Fruit fly (Drosophila melanogaster) whole organism, wandering third instar larva: ENCODE measurements around the gene CG2157.

ENCODE experiments used
- Abd-B ChIP-seq: fragments of >200 bp; optimal IDR thresholded peaks from 2 replicates; lab custom pipeline; 2017; ENCODE audit warnings: missing biosample characterization, missing genetic modification characterization
- CG32264 ChIP-seq: fragments of 200-800 bp; sonication (Bioruptor generic); optimal IDR thresholded peaks from 2 replicates; lab custom pipeline; 2016; ENCODE audit warnings: missing biosample characterization, missing genetic modification characterization
- CG9705 ChIP-seq: fragments of 200-800 bp; sonication (Bioruptor generic); optimal IDR thresholded peaks from 2 replicates; lab custom pipeline; 2018; ENCODE audit warnings: missing biosample characterization, mild to moderate bottlenecking, missing genetic modification characterization
- CrebA ChIP-seq: fragments of 200-800 bp; sonication (Bioruptor generic); optimal IDR thresholded peaks from 2 replicates; lab custom pipeline; 2016; ENCODE audit warnings: missing biosample characterization, mild to moderate bottlenecking, missing genetic modification characterization, borderline replicate concordance
- Dfd ChIP-seq: fragments of >200 bp; optimal IDR thresholded peaks from 2 replicates; lab custom pipeline; 2017; ENCODE audit warnings: missing biosample characterization, missing genetic modification characterization
- Dif ChIP-seq: fragments of 200-275, 200-300 bp; sonication (Bioruptor generic); optimal IDR thresholded peaks from 2 replicates; lab custom pipeline; 2018; ENCODE audit warnings: missing biosample characterization, missing genetic modification characterization; ENCODE audit not compliant: partially characterized antibody
- GATAd ChIP-seq: sonication (Bioruptor generic); optimal IDR thresholded peaks from 2 replicates; lab custom pipeline; 2016; ENCODE audit warnings: missing biosample characterization, missing genetic modification characterization
- HLH106 ChIP-seq: fragments of 200-800 bp; optimal IDR thresholded peaks from 3 replicates; lab custom pipeline; 2019; ENCODE audit warnings: missing biosample characterization, mild to moderate bottlenecking, missing genetic modification characterization, moderate library complexity
- Hnf4 ChIP-seq: fragments of 200-800 bp; sonication (Bioruptor generic); optimal IDR thresholded peaks from 2 replicates; lab custom pipeline; 2016; ENCODE audit warnings: missing biosample characterization, mild to moderate bottlenecking, missing genetic modification characterization
- Hr78 ChIP-seq: fragments of >200 bp; optimal IDR thresholded peaks from 2 replicates; lab custom pipeline; 2017; ENCODE audit warnings: missing biosample characterization, missing genetic modification characterization
- Hr83 ChIP-seq: fragments of 200-300 bp; sonication (Bioruptor generic); optimal IDR thresholded peaks from 2 replicates; lab custom pipeline; 2016; ENCODE audit warnings: missing biosample characterization, mild to moderate bottlenecking, missing genetic modification characterization, moderate library complexity; ENCODE audit not compliant: poor library complexity, severe bottlenecking
- Jra ChIP-seq: sonication (Bioruptor generic); optimal IDR thresholded peaks from 2 replicates; lab custom pipeline; 2016; ENCODE audit warnings: missing biosample characterization, missing genetic modification characterization
- Mio ChIP-seq: sonication (Bioruptor generic); optimal IDR thresholded peaks from 2 replicates; lab custom pipeline; 2016; ENCODE audit warnings: missing biosample characterization, missing genetic modification characterization
- Myc ChIP-seq: fragments of >200 bp; optimal IDR thresholded peaks from 2 replicates; lab custom pipeline; 2017
- N ChIP-seq: fragments of >200 bp; optimal IDR thresholded peaks from 2 replicates; lab custom pipeline; 2018; ENCODE audit warnings: missing biosample characterization, missing external identifiers, missing genetic modification characterization
- OdsH ChIP-seq: fragments of 200-800 bp; sonication (Bioruptor generic); optimal IDR thresholded peaks from 2 replicates; lab custom pipeline; 2016; ENCODE audit warnings: missing biosample characterization, mild to moderate bottlenecking, missing genetic modification characterization
- Rel ChIP-seq, 2 experiments: fragments of 200-800 bp; sonication (Bioruptor generic) in 1 of 2; optimal IDR thresholded peaks; 2 replicates in 1 of 2; 3 replicates in 1 of 2; lab custom pipeline; 2016 to 2019; ENCODE audit warnings: mild to moderate bottlenecking in 2 of 2, missing biosample characterization in 2 of 2, missing genetic modification characterization in 2 of 2, moderate library complexity in 1 of 2
- Vsx2 ChIP-seq: fragments of 200-300, 225-300 bp; sonication (Bioruptor generic); optimal IDR thresholded peaks from 2 replicates; lab custom pipeline; 2018; ENCODE audit warnings: missing biosample characterization, missing genetic modification characterization; ENCODE audit not compliant: partially characterized antibody
- br ChIP-seq: fragments of 200-800 bp; sonication (Bioruptor generic); optimal IDR thresholded peaks from 2 replicates; lab custom pipeline; 2016; ENCODE audit warnings: missing biosample characterization, missing genetic modification characterization
- brk ChIP-seq: fragments of 200-800 bp; sonication (Bioruptor generic); optimal IDR thresholded peaks from 2 replicates; lab custom pipeline; 2016; ENCODE audit warnings: missing biosample characterization, mild to moderate bottlenecking, missing genetic modification characterization
- dl ChIP-seq, 2 experiments: fragments of 175-275, 200-275 bp in 1 of 2; fragments of 200-275 bp in 1 of 2; sonication (Bioruptor generic); optimal IDR thresholded peaks; lab custom pipeline; 2018; ENCODE audit warnings: mild to moderate bottlenecking in 2 of 2, missing biosample characterization in 2 of 2, missing genetic modification characterization in 2 of 2, moderate library complexity in 2 of 2; ENCODE audit not compliant: partially characterized antibody in 2 of 2, insufficient read depth in 1 of 2
- dmrt93B ChIP-seq: fragments of 200-800 bp; sonication (Bioruptor generic); optimal IDR thresholded peaks from 2 replicates; lab custom pipeline; 2018; ENCODE audit warnings: missing biosample characterization, mild to moderate bottlenecking, missing genetic modification characterization
- dsf ChIP-seq: sonication (Bioruptor generic); optimal IDR thresholded peaks from 2 replicates; lab custom pipeline; 2016; ENCODE audit warnings: missing biosample characterization, missing genetic modification characterization, borderline replicate concordance
- ey ChIP-seq: fragments of 200-800 bp; sonication (Bioruptor generic); optimal IDR thresholded peaks from 2 replicates; lab custom pipeline; 2016; ENCODE audit warnings: missing biosample characterization, missing genetic modification characterization
- foxo ChIP-seq, 2 experiments: fragments of 200-800 bp; sonication (Bioruptor generic); optimal IDR thresholded peaks; 2 replicates in 1 of 2; 3 replicates in 1 of 2; lab custom pipeline; 2016 to 2017; ENCODE audit warnings: missing biosample characterization in 2 of 2, missing genetic modification characterization in 2 of 2
- fru ChIP-seq: fragments of 200-800 bp; sonication (Bioruptor generic); optimal IDR thresholded peaks from 3 replicates; lab custom pipeline; 2016; ENCODE audit warnings: missing biosample characterization, mild to moderate bottlenecking, missing genetic modification characterization
- h ChIP-seq: fragments of 200-800 bp; sonication (Bioruptor generic); optimal IDR thresholded peaks from 3 replicates; lab custom pipeline; 2016; ENCODE audit warnings: missing biosample characterization, mild to moderate bottlenecking, missing genetic modification characterization
- jim ChIP-seq: fragments of 175-275, 200-325 bp; sonication (Bioruptor generic); optimal IDR thresholded peaks from 2 replicates; lab custom pipeline; 2016; ENCODE audit warnings: missing biosample characterization, mild to moderate bottlenecking, missing genetic modification characterization
- lola ChIP-seq: fragments of >200 bp; optimal IDR thresholded peaks from 2 replicates; lab custom pipeline; 2017; ENCODE audit warnings: missing biosample characterization, missing genetic modification characterization
- pan ChIP-seq: fragments of >200 bp; optimal IDR thresholded peaks from 2 replicates; lab custom pipeline; 2017
- psq ChIP-seq: fragments of 200-800 bp; sonication (Bioruptor generic); optimal IDR thresholded peaks from 3 replicates; lab custom pipeline; 2017; ENCODE audit warnings: missing biosample characterization, mild to moderate bottlenecking, missing genetic modification characterization, moderate library complexity
- rgr ChIP-seq: fragments of 200-800 bp; sonication (Bioruptor generic); optimal IDR thresholded peaks from 3 replicates; lab custom pipeline; 2016; ENCODE audit warnings: missing biosample characterization, mild to moderate bottlenecking, missing genetic modification characterization
- sage ChIP-seq: fragments of 200-800 bp; sonication (Bioruptor generic); optimal IDR thresholded peaks from 2 replicates; lab custom pipeline; 2016; ENCODE audit warnings: missing biosample characterization, mild to moderate bottlenecking, missing genetic modification characterization
- sv ChIP-seq: fragments of 200-800 bp; sonication (Bioruptor generic); optimal IDR thresholded peaks from 3 replicates; lab custom pipeline; 2016; ENCODE audit warnings: missing biosample characterization, missing genetic modification characterization
- tai ChIP-seq: sonication (Bioruptor generic); optimal IDR thresholded peaks from 2 replicates; lab custom pipeline; 2016; ENCODE audit warnings: missing biosample characterization, missing genetic modification characterization
- usp ChIP-seq: fragments of >200 bp; optimal IDR thresholded peaks from 2 replicates; lab custom pipeline; 2017; ENCODE audit warnings: missing biosample characterization, missing genetic modification characterization
- woc ChIP-seq: sonication (Bioruptor generic); optimal IDR thresholded peaks from 2 replicates; lab custom pipeline; 2016; ENCODE audit warnings: missing biosample characterization, mild to moderate bottlenecking, missing genetic modification characterization

Gene CG2157

dm6 chrX:10835631-10836030 is 33.5 kb upstream of the CG2157 start:
- TF ChIP-seq dsf (no peak), pan (peak; percentile 67), foxo (GFP tag; optimal IDR thresholded peaks at IDR 0.05; lab: Kevin White, UChicago) (no peak), Vsx2 (GFP tag; lab: Kevin White, UChicago) (no peak), woc (GFP tag; lab: Kevin White, UChicago) (no peak)

- TF ChIP-seq sv (GFP tag; lab: Kevin White, UChicago) (no peak), Hr83 (GFP tag; lab: Kevin White, UChicago) (peak; percentile 21)
Measured at dm6 chrX:10838962-10839361, 30.1 kb upstream of the CG2157 start, which contains the start of gene CG15210. CG15210 (plus strand) TSS chrX:10839230.

dm6 chrX:10840892-10841564 is 28.1 kb upstream of the CG2157 start:
- TF ChIP-seq Dfd, result no peak
- TF ChIP-seq CG32264 (GFP tag; lab: Kevin White, UChicago), result no peak
- no peak for TF ChIP-seq HLH106 (tag; lab: Kevin White, UChicago)
- TF ChIP-seq Mio (GFP tag; lab: Kevin White, UChicago), result no peak
- TF ChIP-seq Jra (GFP tag; lab: Kevin White, UChicago), result peak; percentile 14
- peak; percentile 3 for TF ChIP-seq br (GFP tag; lab: Kevin White, UChicago)
- TF ChIP-seq Myc (lab: Kevin White, UChicago), result peak; percentile 16
- TF ChIP-seq rgr (GFP tag; lab: Kevin White, UChicago), result no peak
- TF ChIP-seq ey (GFP tag; lab: Kevin White, UChicago), result no peak
- no peak for TF ChIP-seq woc (GFP tag; lab: Kevin White, UChicago)
- TF ChIP-seq foxo (GFP tag; optimal IDR thresholded peaks at IDR 0.05; lab: Kevin White, UChicago), result no peak
- no peak for TF ChIP-seq Dif (GFP tag; lab: Kevin White, UChicago)
- TF ChIP-seq dl (GFP tag; optimal IDR thresholded peaks at IDR 0.05; lab: Kevin White, UChicago; ENCODE audit: insufficient read depth in 1 of 2, partially characterized antibody in 2 of 2), result no peak
- TF ChIP-seq N (GFP tag; lab: Kevin White, UChicago), result peak; percentile 16
- no peak for TF ChIP-seq pan
- TF ChIP-seq psq, result no peak
- no peak for TF ChIP-seq GATAd (GFP tag; lab: Kevin White, UChicago)
- TF ChIP-seq sage (GFP tag; lab: Kevin White, UChicago), result no peak
- no peak for TF ChIP-seq brk (GFP tag; lab: Kevin White, UChicago)
- TF ChIP-seq Hnf4 (GFP tag; lab: Kevin White, UChicago), result no peak
- TF ChIP-seq dmrt93B (GFP tag; lab: Kevin White, UChicago), result no peak
- no peak for TF ChIP-seq Hr83 (GFP tag; lab: Kevin White, UChicago)
- no peak for TF ChIP-seq dsf
- TF ChIP-seq CrebA (GFP tag; lab: Kevin White, UChicago), result no peak
- TF ChIP-seq tai (GFP tag; lab: Kevin White, UChicago), result no peak
- no peak for TF ChIP-seq usp (GFP tag; lab: Kevin White, UChicago)
- no peak for TF ChIP-seq jim (GFP tag; lab: Kevin White, UChicago)
- no peak for TF ChIP-seq OdsH (GFP tag; lab: Kevin White, UChicago)
- no peak for TF ChIP-seq Abd-B (GFP tag; lab: Kevin White, UChicago)
- TF ChIP-seq h, result no peak
- no peak for TF ChIP-seq fru (GFP tag; lab: Kevin White, UChicago)
- TF ChIP-seq, all 38 proteins: peak for 4

- TF ChIP-seq Hr78, result no peak
- no peak for TF ChIP-seq Rel (GFP tag; optimal IDR thresholded peaks at IDR 0.05; lab: Kevin White, UChicago)
- TF ChIP-seq Rel (tag; optimal IDR thresholded peaks at IDR 0.05; lab: Kevin White, UChicago), result no peak
- no peak for TF ChIP-seq CrebA (GFP tag; lab: Kevin White, UChicago)
- no peak for TF ChIP-seq dsf
- TF ChIP-seq dl (GFP tag; optimal IDR thresholded peaks at IDR 0.05; lab: Kevin White, UChicago; ENCODE audit: insufficient read depth in 1 of 2, partially characterized antibody in 2 of 2), result no peak
- peak; percentile 23 for TF ChIP-seq ey (GFP tag; lab: Kevin White, UChicago)
- no peak for TF ChIP-seq psq
- no peak for TF ChIP-seq Hnf4 (GFP tag; lab: Kevin White, UChicago)
- peak; percentile 2 for TF ChIP-seq br (GFP tag; lab: Kevin White, UChicago)
- TF ChIP-seq rgr (GFP tag; lab: Kevin White, UChicago), result no peak
- no peak for TF ChIP-seq pan
- TF ChIP-seq h, result peak; percentile 2
- peak in 1 of 2 experiments; percentile 34 for TF ChIP-seq foxo (GFP tag; optimal IDR thresholded peaks at IDR 0.05; lab: Kevin White, UChicago)
- TF ChIP-seq sv (GFP tag; lab: Kevin White, UChicago), result no peak
- no peak for TF ChIP-seq Abd-B (GFP tag; lab: Kevin White, UChicago)
- no peak for TF ChIP-seq CG32264 (GFP tag; lab: Kevin White, UChicago)
- TF ChIP-seq CG9705 (GFP tag; lab: Kevin White, UChicago), result no peak
- TF ChIP-seq GATAd (GFP tag; lab: Kevin White, UChicago), result no peak
- TF ChIP-seq lola (GFP tag; lab: Kevin White, UChicago), result no peak
- no peak for TF ChIP-seq Dfd
- TF ChIP-seq Myc (lab: Kevin White, UChicago), result peak; percentile 59
- TF ChIP-seq brk (GFP tag; lab: Kevin White, UChicago), result no peak
- peak; percentile 40 for TF ChIP-seq HLH106 (tag; lab: Kevin White, UChicago)
- TF ChIP-seq Mio (GFP tag; lab: Kevin White, UChicago), result no peak
- TF ChIP-seq Jra (GFP tag; lab: Kevin White, UChicago), result no peak
- TF ChIP-seq fru (GFP tag; lab: Kevin White, UChicago), result no peak
- no peak for TF ChIP-seq tai (GFP tag; lab: Kevin White, UChicago)
- TF ChIP-seq Hr83 (GFP tag; lab: Kevin White, UChicago), result no peak
- no peak for TF ChIP-seq OdsH (GFP tag; lab: Kevin White, UChicago)
- no peak for TF ChIP-seq N (GFP tag; lab: Kevin White, UChicago)
- TF ChIP-seq sage (GFP tag; lab: Kevin White, UChicago), result no peak
Measured at dm6 chrX:10841717-10842255, 27.3 kb upstream of the CG2157 start, which contains the start of gene CG15209. CG15209 (plus strand) TSS chrX:10842205.
